Fruit fly (Drosophila melanogaster) whole organism, embryonic: ENCODE measurements around the gene Cog1.
A peak's percentile ranks its signal among the peaks of the same experiment; 100 is the strongest.

Experiments used
- CG10543 ChIP-seq: fragments of 200-800 bp; sonication (Bioruptor generic); optimal IDR thresholded peaks from 3 replicates; lab custom pipeline; 2017; ENCODE audit warnings: missing biosample characterization, mild to moderate bottlenecking, missing genetic modification characterization, moderate library complexity
- CG10979 ChIP-seq: fragments of 200-800 bp; sonication (Bioruptor generic); optimal IDR thresholded peaks from 2 replicates; lab custom pipeline; 2018; ENCODE audit warnings: missing biosample characterization, mild to moderate bottlenecking, missing genetic modification characterization, moderate library complexity
- CG11247 ChIP-seq: fragments of 200-800 bp; sonication (Bioruptor generic); IDR thresholded peaks from 2 replicates; pipeline ENCODE4 v1.3.6; 2022; ENCODE audit warnings: missing biosample characterization, missing genetic modification characterization
- CG11504 ChIP-seq: fragments of 200-800 bp; sonication (Bioruptor generic); optimal IDR thresholded peaks from 3 replicates; lab custom pipeline; 2019; ENCODE audit warnings: missing biosample characterization, mild to moderate bottlenecking, missing genetic modification characterization, moderate library complexity
- CG12071 ChIP-seq: fragments of 200-800 bp; sonication (Bioruptor generic); optimal IDR thresholded peaks from 3 replicates; lab custom pipeline; 2018; ENCODE audit warnings: missing biosample characterization, mild to moderate bottlenecking, missing genetic modification characterization
- CG12744 ChIP-seq: fragments of 200-800 bp; sonication (Bioruptor generic); optimal IDR thresholded peaks from 2 replicates; lab custom pipeline; 2016; ENCODE audit warnings: missing biosample characterization, missing genetic modification characterization
- CG12942 ChIP-seq: fragments of 200-800 bp; sonication (Bioruptor generic); optimal IDR thresholded peaks from 3 replicates; lab custom pipeline; 2016; ENCODE audit warnings: missing biosample characterization, missing genetic modification characterization
- CG17361 ChIP-seq: fragments of 200-800 bp; sonication (Bioruptor generic); IDR thresholded peaks from 3 replicates; pipeline ENCODE4 v1.3.6; 2022; ENCODE audit warnings: missing biosample characterization, missing genetic modification characterization
- CG17612 ChIP-seq: fragments of 200-800 bp; sonication (Bioruptor generic); IDR thresholded peaks from 2 replicates; pipeline ENCODE4 v1.3.6; 2022; ENCODE audit warnings: missing biosample characterization, missing genetic modification characterization
- CG30020 ChIP-seq: fragments of 200-800 bp; optimal IDR thresholded peaks from 2 replicates; lab custom pipeline; 2019; ENCODE audit warnings: missing biosample characterization, mild to moderate bottlenecking, missing genetic modification characterization, moderate library complexity
- CG30431 ChIP-seq: fragments of 200-800 bp; sonication (Bioruptor generic); optimal IDR thresholded peaks from 2 replicates; lab custom pipeline; 2017; ENCODE audit warnings: missing biosample characterization, missing genetic modification characterization
- CG31224 ChIP-seq: fragments of 200-800 bp; sonication (Bioruptor generic); IDR thresholded peaks from 2 replicates; pipeline ENCODE4 v1.3.6; 2022; ENCODE audit warnings: missing biosample characterization, missing genetic modification characterization
- CG34422 ChIP-seq: fragments of 200-800 bp; sonication (Bioruptor generic); IDR thresholded peaks from 3 replicates; pipeline ENCODE4 v1.3.6; 2022; ENCODE audit warnings: missing biosample characterization, missing genetic modification characterization
- CG3995 ChIP-seq: fragments of 200-800 bp; sonication (Bioruptor generic); optimal IDR thresholded peaks from 3 replicates; lab custom pipeline; 2016; ENCODE audit warnings: missing biosample characterization, missing genetic modification characterization
- CG42726 ChIP-seq: fragments of 200-800 bp; sonication (Bioruptor generic); IDR thresholded peaks from 2 replicates; pipeline ENCODE4 v1.3.6; 2022; ENCODE audit warnings: missing biosample characterization, missing genetic modification characterization; ENCODE audit not compliant: partially characterized antibody
- CG4360 ChIP-seq: fragments of 200-800 bp; sonication (Bioruptor generic); IDR thresholded peaks from 2 replicates; pipeline ENCODE4 v1.3.6; 2022; ENCODE audit warnings: missing biosample characterization, missing genetic modification characterization
- CG6854 ChIP-seq: fragments of 200-800 bp; sonication (Bioruptor generic); optimal IDR thresholded peaks from 3 replicates; lab custom pipeline; 2017; ENCODE audit warnings: missing biosample characterization, mild to moderate bottlenecking, missing genetic modification characterization
- CG7786 ChIP-seq: fragments of 200-800 bp; sonication (Bioruptor generic); optimal IDR thresholded peaks from 2 replicates; lab custom pipeline; 2016; ENCODE audit warnings: missing biosample characterization, missing genetic modification characterization
- CG9215 ChIP-seq: fragments of 200-800 bp; sonication (Bioruptor generic); IDR thresholded peaks from 2 replicates; pipeline ENCODE4 v1.3.6; 2022; ENCODE audit warnings: missing biosample characterization, missing genetic modification characterization
- CG9437 ChIP-seq: fragments of 200-800 bp; sonication (Bioruptor generic); optimal IDR thresholded peaks from 2 replicates; lab custom pipeline; 2018; ENCODE audit warnings: missing biosample characterization, mild to moderate bottlenecking, missing genetic modification characterization
- Camta ChIP-seq: fragments of 200-800 bp; sonication (Bioruptor generic); optimal IDR thresholded peaks from 2 replicates; lab custom pipeline; 2016; ENCODE audit warnings: missing biosample characterization, missing genetic modification characterization
- Chrac-16 ChIP-seq: fragments of 200-800 bp; sonication (Bioruptor generic); optimal IDR thresholded peaks from 3 replicates; lab custom pipeline; 2016; ENCODE audit warnings: missing biosample characterization, missing genetic modification characterization
- Dek ChIP-seq: fragments of 200-800 bp; sonication (Bioruptor generic); optimal IDR thresholded peaks from 3 replicates; lab custom pipeline; 2019; ENCODE audit warnings: missing biosample characterization, mild to moderate bottlenecking, missing genetic modification characterization, moderate library complexity
- Drgx ChIP-seq: fragments of 200-800 bp; sonication (Bioruptor generic); IDR thresholded peaks from 2 replicates; pipeline ENCODE4 v1.3.6; 2022; ENCODE audit warnings: missing biosample characterization, missing genetic modification characterization
- ERR ChIP-seq: fragments of 200-800 bp; sonication (Bioruptor generic); optimal IDR thresholded peaks from 2 replicates; lab custom pipeline; 2016; ENCODE audit warnings: missing biosample characterization, missing genetic modification characterization
- Eip74EF ChIP-seq, 2 experiments: fragments of 200-800 bp in 1 of 2; fragments of >200 bp in 1 of 2; sonication (Bioruptor generic) in 1 of 2; optimal IDR thresholded peaks; 2 replicates each; lab custom pipeline; 2017 to 2019; ENCODE audit warnings: missing biosample characterization in 2 of 2, missing genetic modification characterization in 2 of 2, mild to moderate bottlenecking in 1 of 2, moderate library complexity in 1 of 2
- Gug ChIP-seq: fragments of 200-800 bp; sonication (Bioruptor generic); IDR thresholded peaks from 4 replicates; pipeline ENCODE4 v1.3.6; 2022; ENCODE audit warnings: missing biosample characterization, missing genetic modification characterization
- HLH54F ChIP-seq: fragments of 200-800 bp; sonication (Bioruptor generic); optimal IDR thresholded peaks from 3 replicates; lab custom pipeline; 2016; ENCODE audit warnings: missing biosample characterization, missing genetic modification characterization
- Six4 ChIP-seq: fragments of 200-800 bp; sonication (Bioruptor generic); optimal IDR thresholded peaks from 2 replicates; lab custom pipeline; 2016; ENCODE audit warnings: missing biosample characterization, missing genetic modification characterization
- Usf ChIP-seq: fragments of 200-800 bp; sonication (Bioruptor generic); optimal IDR thresholded peaks from 2 replicates; lab custom pipeline; 2017; ENCODE audit warnings: missing genotype, missing biosample characterization, missing genetic modification characterization
- ase ChIP-seq: fragments of 200-800 bp; sonication (Bioruptor generic); IDR thresholded peaks from 3 replicates; pipeline ENCODE4 v1.3.6; 2022; ENCODE audit warnings: missing biosample characterization, missing genetic modification characterization
- ash1 ChIP-seq: fragments of 200-800 bp; sonication (Bioruptor generic); optimal IDR thresholded peaks from 2 replicates; lab custom pipeline; 2018; ENCODE audit warnings: missing biosample characterization, mild to moderate bottlenecking, missing genetic modification characterization
- chif ChIP-seq, 2 experiments: fragments of 200-800 bp; sonication (Bioruptor generic); optimal IDR thresholded peaks; 3 replicates each; lab custom pipeline; 2016; ENCODE audit warnings: missing biosample characterization in 2 of 2, missing genetic modification characterization in 2 of 2
- fu2 ChIP-seq: fragments of 200-800 bp; sonication (Bioruptor generic); optimal IDR thresholded peaks from 2 replicates; lab custom pipeline; 2016; ENCODE audit warnings: missing biosample characterization, missing genetic modification characterization
- gsb-n ChIP-seq: fragments of 200-800 bp; sonication (Bioruptor generic); optimal IDR thresholded peaks from 3 replicates; lab custom pipeline; 2018; ENCODE audit warnings: missing biosample characterization, mild to moderate bottlenecking, missing genetic modification characterization
- hbn ChIP-seq: fragments of 200-800 bp; sonication (Bioruptor generic); IDR thresholded peaks from 2 replicates; pipeline ENCODE4 v1.3.6; 2022; ENCODE audit warnings: missing biosample characterization, missing genetic modification characterization; ENCODE audit not compliant: partially characterized antibody
- inv ChIP-seq: fragments of 200-800 bp; sonication (Bioruptor generic); IDR thresholded peaks from 2 replicates; pipeline ENCODE4 v1.3.6; 2022; ENCODE audit warnings: missing biosample characterization, missing genetic modification characterization; ENCODE audit not compliant: partially characterized antibody
- lmd ChIP-seq: fragments of 200-800 bp; sonication (Bioruptor generic); IDR thresholded peaks from 2 replicates; pipeline ENCODE4 v1.3.6; 2022; ENCODE audit warnings: missing biosample characterization, missing genetic modification characterization
- nmo ChIP-seq: fragments of 200-800 bp; sonication (Bioruptor generic); optimal IDR thresholded peaks from 2 replicates; lab custom pipeline; 2018; ENCODE audit warnings: missing biosample characterization, mild to moderate bottlenecking, missing genetic modification characterization, moderate library complexity
- p53 ChIP-seq: fragments of 200-800 bp; sonication (Bioruptor generic); optimal IDR thresholded peaks from 2 replicates; lab custom pipeline; 2016; ENCODE audit warnings: missing biosample characterization, missing genetic modification characterization
- pita ChIP-seq: fragments of 200-800 bp; sonication (Bioruptor generic); optimal IDR thresholded peaks from 2 replicates; lab custom pipeline; 2017; ENCODE audit warnings: missing biosample characterization, mild to moderate bottlenecking, missing genetic modification characterization
- pros ChIP-seq: fragments of 200-800 bp; sonication (Bioruptor generic); optimal IDR thresholded peaks from 3 replicates; lab custom pipeline; 2019; ENCODE audit warnings: missing biosample characterization, mild to moderate bottlenecking, missing genetic modification characterization, moderate library complexity
- rib ChIP-seq: fragments of 200-800 bp; sonication (Bioruptor generic); IDR thresholded peaks from 2 replicates; pipeline ENCODE4 v1.3.6; 2022; ENCODE audit warnings: missing biosample characterization, missing genetic modification characterization
- shn ChIP-seq: fragments of 200-800 bp; sonication (Bioruptor generic); optimal IDR thresholded peaks from 3 replicates; lab custom pipeline; 2016; ENCODE audit warnings: missing biosample characterization, missing genetic modification characterization
- tgo ChIP-seq: fragments of 200-800 bp; sonication (Bioruptor generic); IDR thresholded peaks from 3 replicates; pipeline ENCODE4 v1.3.6; 2022; ENCODE audit warnings: missing biosample characterization, missing genetic modification characterization
- tna ChIP-seq: fragments of 200-800 bp; sonication (Bioruptor generic); IDR thresholded peaks from 2 replicates; pipeline ENCODE4 v1.3.6; 2022; ENCODE audit warnings: missing biosample characterization, missing genetic modification characterization; ENCODE audit not compliant: partially characterized antibody
- twi ChIP-seq: fragments of 200-800 bp; optimal IDR thresholded peaks from 2 replicates; lab custom pipeline; 2019; ENCODE audit warnings: missing biosample characterization, mild to moderate bottlenecking, missing genetic modification characterization, moderate library complexity
- usp ChIP-seq: fragments of >200 bp; optimal IDR thresholded peaks from 2 replicates; lab custom pipeline; 2017; ENCODE audit warnings: missing biosample characterization, missing genetic modification characterization
- zen ChIP-seq: fragments of 200-800 bp; sonication (Bioruptor generic); optimal IDR thresholded peaks from 3 replicates; lab custom pipeline; 2018; ENCODE audit warnings: missing biosample characterization, mild to moderate bottlenecking, missing genetic modification characterization, moderate library complexity
- zen2 ChIP-seq: fragments of 200-800 bp; sonication (Bioruptor generic); IDR thresholded peaks from 3 replicates; pipeline ENCODE4 v1.3.6; 2022; ENCODE audit warnings: missing biosample characterization, missing genetic modification characterization; ENCODE audit not compliant: partially characterized antibody

Cog1 gene

dm6 chr3R:12221366-12221916, 2.0 kb upstream of the Cog1 start, which contains the start of gene CG4860 (continued):
- no peak for TF ChIP-seq tna (GFP tag; lab: Robert Waterston, UW)
- peak; percentile 86 for TF ChIP-seq CG7786 (GFP tag; lab: Kevin White, UChicago)
- TF ChIP-seq CG9437 (GFP tag; lab: Kevin White, UChicago), result peak; percentile 62
- peak; percentile 85 for TF ChIP-seq Chrac-16 (GFP tag; lab: Kevin White, UChicago)
- peak; percentile 89 for TF ChIP-seq nmo (GFP tag; lab: Kevin White, UChicago)
- TF ChIP-seq CG34422 (GFP tag; lab: Robert Waterston, UW), result peak; percentile 87
- TF ChIP-seq CG42726, result no peak
- peak; percentile 73 for TF ChIP-seq CG17612 (GFP tag; lab: Robert Waterston, UW)
- peak; percentile 87 for TF ChIP-seq CG11504 (tag; lab: Kevin White, UChicago)
- no peak for TF ChIP-seq twi (tag; lab: Kevin White, UChicago)
- peak; percentile 86 for TF ChIP-seq fu2 (GFP tag; lab: Kevin White, UChicago)
- peak; percentile 89 for TF ChIP-seq HLH54F (GFP tag; lab: Kevin White, UChicago)
- peak; percentile 88 for TF ChIP-seq CG11247 (GFP tag; lab: Robert Waterston, UW)
- TF ChIP-seq ERR (GFP tag; lab: Kevin White, UChicago), result peak; percentile 44
- no peak for TF ChIP-seq CG4360 (GFP tag; lab: Robert Waterston, UW)
- TF ChIP-seq inv (GFP tag; lab: Robert Waterston, UW), result no peak
- peak; percentile 90 for TF ChIP-seq lmd
- peak; percentile 81 for TF ChIP-seq gsb-n (tag; lab: Kevin White, UChicago)
- peak; percentile 80 for TF ChIP-seq CG31224 (GFP tag; lab: Robert Waterston, UW)
- peak; percentile 25 for TF ChIP-seq Usf
- peak; percentile 78 for TF ChIP-seq rib (GFP tag; lab: Robert Waterston, UW)
- peak; percentile 82 for TF ChIP-seq Gug (GFP tag; lab: Robert Waterston, UW)
- TF ChIP-seq Eip74EF (GFP tag; optimal IDR thresholded peaks at IDR 0.05; lab: Kevin White, UChicago), result no peak
- peak; percentile 81 for TF ChIP-seq Six4 (GFP tag; lab: Kevin White, UChicago)
- TF ChIP-seq Drgx, result peak; percentile 88
- peak; percentile 69 for TF ChIP-seq p53 (GFP tag; lab: Kevin White, UChicago)
- no peak for TF ChIP-seq usp (GFP tag; lab: Kevin White, UChicago)
- TF ChIP-seq CG12071 (GFP tag; lab: Kevin White, UChicago), result peak; percentile 74
- no peak for TF ChIP-seq hbn
- peak; percentile 86; the same call in 2 of the 3 replicates for TF ChIP-seq ase (GFP tag; lab: Robert Waterston, UW)
- TF ChIP-seq CG6854 (GFP tag; lab: Kevin White, UChicago), result peak; percentile 62
- peak; percentile 82 for TF ChIP-seq CG10543
- TF ChIP-seq zen2 (GFP tag; lab: Robert Waterston, UW), result no peak
- TF ChIP-seq CG10979 (tag; lab: Kevin White, UChicago), result peak; percentile 76
- no peak for TF ChIP-seq pita (GFP tag; lab: Kevin White, UChicago)
- TF ChIP-seq chif (GFP tag; optimal IDR thresholded peaks at IDR 0.05; lab: Kevin White, UChicago), result peak; percentile 78 to 82
- TF ChIP-seq Dek (tag; lab: Kevin White, UChicago), result peak; percentile 90
- peak; percentile 64 for TF ChIP-seq shn (GFP tag; lab: Kevin White, UChicago)
- peak; percentile 26 for TF ChIP-seq zen
- TF ChIP-seq CG12942 (GFP tag; lab: Kevin White, UChicago), result peak; percentile 80
- peak; percentile 82 for TF ChIP-seq Camta (GFP tag; lab: Kevin White, UChicago)
- no peak for TF ChIP-seq pros (GFP tag; lab: Kevin White, UChicago)
- TF ChIP-seq tgo (GFP tag; lab: Robert Waterston, UW), result peak; percentile 89
- peak; percentile 84 for TF ChIP-seq CG9215
- TF ChIP-seq CG12744, result peak; percentile 85
- TF ChIP-seq CG30020, result no peak
- peak; percentile 63 for TF ChIP-seq CG30431
- TF ChIP-seq CG17361, result no peak; the same call in 2 of the 3 replicates
- no peak for TF ChIP-seq ash1 (GFP tag; lab: Kevin White, UChicago)
- TF ChIP-seq CG3995 (GFP tag; lab: Kevin White, UChicago), result peak; percentile 27
